Fruit fly (Drosophila melanogaster) whole organism, embryonic: ENCODE results near the gene CG43138.

ENCODE experiments used
- Atf3 ChIP-seq: fragments of 200-800 bp; sonication (Bioruptor generic); optimal IDR thresholded peaks from 3 replicates; lab custom pipeline; 2016; ENCODE audit warnings: missing biosample characterization, missing genetic modification characterization
- Awh ChIP-seq: fragments of 200-800 bp; sonication (Bioruptor generic); IDR thresholded peaks from 2 replicates; pipeline ENCODE4, ENCODE4 v1.3.6; 2022; ENCODE audit warnings: missing biosample characterization, missing genetic modification characterization
- CG1024 ChIP-seq: fragments of 200-800 bp; sonication (Bioruptor generic); IDR thresholded peaks from 2 replicates; pipeline ENCODE4 v1.3.6; 2022; ENCODE audit warnings: missing biosample characterization, missing genetic modification characterization
- CG10979 ChIP-seq: fragments of 200-800 bp; sonication (Bioruptor generic); optimal IDR thresholded peaks from 2 replicates; lab custom pipeline; 2018; ENCODE audit warnings: missing biosample characterization, mild to moderate bottlenecking, missing genetic modification characterization, moderate library complexity
- CG11504 ChIP-seq: fragments of 200-800 bp; sonication (Bioruptor generic); optimal IDR thresholded peaks from 3 replicates; lab custom pipeline; 2019; ENCODE audit warnings: missing biosample characterization, mild to moderate bottlenecking, missing genetic modification characterization, moderate library complexity
- CG12071 ChIP-seq: fragments of 200-800 bp; sonication (Bioruptor generic); optimal IDR thresholded peaks from 3 replicates; lab custom pipeline; 2018; ENCODE audit warnings: missing biosample characterization, mild to moderate bottlenecking, missing genetic modification characterization
- CG1233 ChIP-seq: fragments of 200-800 bp; sonication (Bioruptor generic); optimal IDR thresholded peaks from 4 replicates; lab custom pipeline; 2018; ENCODE audit warnings: missing biosample characterization, mild to moderate bottlenecking, missing genetic modification characterization
- CG14965 ChIP-seq: fragments of 200-800 bp; sonication (Bioruptor generic); optimal IDR thresholded peaks from 2 replicates; lab custom pipeline; 2016; ENCODE audit warnings: missing biosample characterization, missing genetic modification characterization, borderline replicate concordance
- CG17385 ChIP-seq: fragments of 200-800 bp; sonication (Bioruptor generic); optimal IDR thresholded peaks from 3 replicates; lab custom pipeline; 2018; ENCODE audit warnings: missing biosample characterization, mild to moderate bottlenecking, missing genetic modification characterization
- CG2199 ChIP-seq: fragments of 200-800 bp; sonication (Bioruptor generic); IDR thresholded peaks from 3 replicates; pipeline ENCODE4 v1.3.6; 2022; ENCODE audit warnings: missing biosample characterization, missing genetic modification characterization
- CG2678 ChIP-seq: fragments of 200-800 bp; sonication (Bioruptor generic); optimal IDR thresholded peaks from 3 replicates; lab custom pipeline; 2019; ENCODE audit warnings: missing biosample characterization, mild to moderate bottlenecking, missing genetic modification characterization, moderate library complexity
- CG3065 ChIP-seq: fragments of 200-800 bp; sonication (Bioruptor generic); optimal IDR thresholded peaks from 2 replicates; lab custom pipeline; 2016; ENCODE audit warnings: missing biosample characterization, missing genetic modification characterization
- CG31388 ChIP-seq: fragments of 200-800 bp; sonication (Bioruptor generic); optimal IDR thresholded peaks from 2 replicates; lab custom pipeline; 2016; ENCODE audit warnings: missing biosample characterization, missing genetic modification characterization
- CG4404 ChIP-seq: fragments of 200-800 bp; sonication (Bioruptor generic); IDR thresholded peaks from 2 replicates; pipeline ENCODE4 v1.3.6; 2022; ENCODE audit warnings: missing biosample characterization, missing genetic modification characterization
- CG8924 ChIP-seq: fragments of 200-800 bp; optimal IDR thresholded peaks from 3 replicates; lab custom pipeline; 2019; ENCODE audit warnings: missing biosample characterization, mild to moderate bottlenecking, missing genetic modification characterization, moderate library complexity
- CG9727 ChIP-seq: fragments of 200-800 bp; sonication (Bioruptor generic); optimal IDR thresholded peaks from 3 replicates; lab custom pipeline; 2017; ENCODE audit warnings: missing biosample characterization, mild to moderate bottlenecking, missing genetic modification characterization
- CG9797 ChIP-seq: fragments of 200-800 bp; sonication (Bioruptor generic); optimal IDR thresholded peaks from 3 replicates; lab custom pipeline; 2018; ENCODE audit warnings: missing biosample characterization, mild to moderate bottlenecking, missing genetic modification characterization
- CG9817 ChIP-seq: fragments of 200-800 bp; sonication (Bioruptor generic); optimal IDR thresholded peaks from 2 replicates; lab custom pipeline; 2018; ENCODE audit warnings: missing biosample characterization, mild to moderate bottlenecking, missing genetic modification characterization, moderate library complexity
- CrebB ChIP-seq: fragments of 200-800 bp; sonication (Bioruptor generic); optimal IDR thresholded peaks from 3 replicates; lab custom pipeline; 2018; ENCODE audit warnings: missing biosample characterization, mild to moderate bottlenecking, missing genetic modification characterization
- D19A ChIP-seq: fragments of 200-800 bp; optimal IDR thresholded peaks from 3 replicates; lab custom pipeline; 2019; ENCODE audit warnings: missing biosample characterization, mild to moderate bottlenecking, missing genetic modification characterization, moderate library complexity
- Dek ChIP-seq: fragments of 200-800 bp; sonication (Bioruptor generic); optimal IDR thresholded peaks from 3 replicates; lab custom pipeline; 2019; ENCODE audit warnings: missing biosample characterization, mild to moderate bottlenecking, missing genetic modification characterization, moderate library complexity
- HLH54F ChIP-seq: fragments of 200-800 bp; sonication (Bioruptor generic); optimal IDR thresholded peaks from 3 replicates; lab custom pipeline; 2016; ENCODE audit warnings: missing biosample characterization, missing genetic modification characterization
- MTF-1 ChIP-seq: fragments of 200-800 bp; sonication (Bioruptor generic); optimal IDR thresholded peaks from 2 replicates; lab custom pipeline; 2018; ENCODE audit warnings: missing biosample characterization, mild to moderate bottlenecking, missing genetic modification characterization, borderline replicate concordance
- Mrtf ChIP-seq: fragments of 200-800 bp; sonication (Bioruptor generic); IDR thresholded peaks from 3 replicates; pipeline ENCODE4 v1.3.6; 2022; ENCODE audit warnings: missing biosample characterization, missing genetic modification characterization
- NFAT ChIP-seq: fragments of 200-800 bp; sonication (Bioruptor generic); IDR thresholded peaks from 2 replicates; pipeline ENCODE4 v1.3.6; 2022; ENCODE audit warnings: missing biosample characterization, missing genetic modification characterization
- Oli ChIP-seq: fragments of 200-800 bp; sonication (Bioruptor generic); optimal IDR thresholded peaks from 2 replicates; lab custom pipeline; 2018; ENCODE audit warnings: missing biosample characterization, mild to moderate bottlenecking, missing genetic modification characterization, moderate library complexity
- Rfx ChIP-seq: fragments of 200-800 bp; sonication (Bioruptor generic); IDR thresholded peaks from 2 replicates; pipeline ENCODE4 v1.3.6; 2022; ENCODE audit warnings: missing biosample characterization, missing genetic modification characterization
- Sox102F ChIP-seq: fragments of 200-800 bp; sonication (Bioruptor generic); optimal IDR thresholded peaks from 2 replicates; lab custom pipeline; 2018; ENCODE audit warnings: missing biosample characterization, mild to moderate bottlenecking, missing genetic modification characterization, moderate library complexity
- abd-A ChIP-seq: fragments of 200-800 bp; sonication (Bioruptor generic); optimal IDR thresholded peaks from 3 replicates; lab custom pipeline; 2019; ENCODE audit warnings: missing biosample characterization, mild to moderate bottlenecking, missing genetic modification characterization, moderate library complexity
- al ChIP-seq: fragments of 200-800 bp; sonication (Bioruptor generic); IDR thresholded peaks from 2 replicates; pipeline ENCODE4 v1.3.6; 2022; ENCODE audit warnings: missing biosample characterization, missing genetic modification characterization
- cad ChIP-seq: fragments of >200 bp; optimal IDR thresholded peaks from 2 replicates; lab custom pipeline; 2017; ENCODE audit warnings: missing biosample characterization, missing genetic modification characterization
- cwo ChIP-seq: fragments of 200-800 bp; sonication (Bioruptor generic); optimal IDR thresholded peaks from 3 replicates; lab custom pipeline; 2017; ENCODE audit warnings: missing biosample characterization, missing genetic modification characterization, mild to moderate bottlenecking, moderate library complexity, missing genetic modification reagents
- fd102C ChIP-seq: fragments of 200-800 bp; sonication (Bioruptor generic); optimal IDR thresholded peaks from 2 replicates; lab custom pipeline; 2018; ENCODE audit warnings: missing biosample characterization, mild to moderate bottlenecking, missing genetic modification characterization, moderate library complexity
- gem ChIP-seq: fragments of 200-800 bp; sonication (Bioruptor generic); optimal IDR thresholded peaks from 2 replicates; lab custom pipeline; 2019; ENCODE audit warnings: missing biosample characterization, mild to moderate bottlenecking, missing genetic modification characterization, moderate library complexity
- gt ChIP-seq: fragments of 200-800 bp; sonication (Bioruptor generic); IDR thresholded peaks from 2 replicates; pipeline ENCODE4 v1.3.6; 2022; ENCODE audit warnings: missing biosample characterization, missing genetic modification characterization
- kah ChIP-seq: fragments of 200-800 bp; sonication (Bioruptor generic); optimal IDR thresholded peaks from 2 replicates; lab custom pipeline; 2018; ENCODE audit warnings: missing biosample characterization, mild to moderate bottlenecking, missing genetic modification characterization
- kay ChIP-seq: fragments of 200-800 bp; sonication (Bioruptor generic); optimal IDR thresholded peaks from 2 replicates; lab custom pipeline; 2016; ENCODE audit warnings: missing biosample characterization, missing genetic modification characterization
- lilli ChIP-seq: fragments of 200-800 bp; sonication (Bioruptor generic); optimal IDR thresholded peaks from 3 replicates; lab custom pipeline; 2016; ENCODE audit warnings: missing biosample characterization, missing genetic modification characterization
- luna ChIP-seq: fragments of 200-800 bp; sonication (Bioruptor generic); optimal IDR thresholded peaks from 2 replicates; lab custom pipeline; 2016; ENCODE audit warnings: missing biosample characterization, missing genetic modification characterization
- nerfin-1 ChIP-seq: fragments of 200-800 bp; sonication (Bioruptor generic); optimal IDR thresholded peaks from 3 replicates; lab custom pipeline; 2019; ENCODE audit warnings: missing biosample characterization, mild to moderate bottlenecking, missing genetic modification characterization, moderate library complexity
- odd ChIP-seq: fragments of 200-800 bp; sonication (Bioruptor generic); optimal IDR thresholded peaks from 2 replicates; lab custom pipeline; 2017; ENCODE audit warnings: missing biosample characterization, mild to moderate bottlenecking, missing genetic modification characterization
- pnt ChIP-seq: fragments of 200-800 bp; sonication (Bioruptor generic); optimal IDR thresholded peaks from 3 replicates; lab custom pipeline; 2016; ENCODE audit warnings: missing biosample characterization, missing genetic modification characterization
- pzg ChIP-seq: fragments of 200-800 bp; sonication (Bioruptor generic); optimal IDR thresholded peaks from 3 replicates; lab custom pipeline; 2018; ENCODE audit warnings: missing biosample characterization, mild to moderate bottlenecking, missing genetic modification characterization, moderate library complexity
- ranshi ChIP-seq: fragments of 200-800 bp; sonication (Bioruptor generic); IDR thresholded peaks from 2 replicates; pipeline ENCODE4 v1.3.6; 2022; ENCODE audit warnings: missing biosample characterization, missing genetic modification characterization
- salm ChIP-seq: fragments of 200-800 bp; sonication (Bioruptor generic); optimal IDR thresholded peaks from 2 replicates; lab custom pipeline; 2018; ENCODE audit warnings: missing biosample characterization, mild to moderate bottlenecking, missing genetic modification characterization
- sd ChIP-seq: fragments of 200-800 bp; sonication (Bioruptor generic); optimal IDR thresholded peaks from 3 replicates; lab custom pipeline; 2018; ENCODE audit warnings: missing biosample characterization, mild to moderate bottlenecking, missing genetic modification characterization, moderate library complexity
- sens-2 ChIP-seq: fragments of 200-800 bp; sonication (Bioruptor generic); IDR thresholded peaks from 2 replicates; pipeline ENCODE4 v1.3.6; 2022; ENCODE audit warnings: missing biosample characterization, missing genetic modification characterization
- sr ChIP-seq: fragments of 200-800 bp; sonication (Bioruptor generic); IDR thresholded peaks from 3 replicates; pipeline ENCODE4 v1.3.6; 2022; ENCODE audit warnings: missing biosample characterization, missing genetic modification characterization
- toy ChIP-seq: fragments of 200-800 bp; sonication (Bioruptor generic); IDR thresholded peaks from 2 replicates; pipeline ENCODE4 v1.3.6; 2022; ENCODE audit warnings: missing biosample characterization, missing genetic modification characterization
- unpg ChIP-seq: fragments of 200-800 bp; sonication (Bioruptor generic); optimal IDR thresholded peaks from 3 replicates; lab custom pipeline; 2018; ENCODE audit warnings: missing biosample characterization, mild to moderate bottlenecking, missing genetic modification characterization, moderate library complexity
- vnd ChIP-seq: fragments of 200-800 bp; sonication (Bioruptor generic); IDR thresholded peaks from 3 replicates; pipeline ENCODE4 v1.3.6; 2022; ENCODE audit warnings: missing biosample characterization, missing genetic modification characterization; ENCODE audit not compliant: partially characterized antibody
- zen ChIP-seq: fragments of 200-800 bp; sonication (Bioruptor generic); optimal IDR thresholded peaks from 3 replicates; lab custom pipeline; 2018; ENCODE audit warnings: missing biosample characterization, mild to moderate bottlenecking, missing genetic modification characterization, moderate library complexity

CG43138 gene

dm6 chrX:7543891-7544290 lies 15.8 kb downstream of the CG43138 start (continued):
- no peak for TF ChIP-seq sd (tag; lab: Kevin White, UChicago)
- no peak for TF ChIP-seq CG8924 (tag; lab: Kevin White, UChicago)
- no peak for TF ChIP-seq sr (GFP tag; lab: Robert Waterston, UW)
- TF ChIP-seq CG2199 (GFP tag; lab: Robert Waterston, UW) = no peak
- no peak for TF ChIP-seq al
- no peak for TF ChIP-seq D19A
- no peak for TF ChIP-seq pnt
- no peak for TF ChIP-seq HLH54F
- no peak for TF ChIP-seq cad
- TF ChIP-seq zen = peak; percentile 57
- no peak for TF ChIP-seq CG11504
- no peak for TF ChIP-seq CG9797
- no peak for TF ChIP-seq CG1233 (GFP tag; lab: Kevin White, UChicago)
- TF ChIP-seq CG2678 (tag; lab: Kevin White, UChicago) = no peak
- TF ChIP-seq unpg = no peak
- no peak for TF ChIP-seq abd-A (tag; lab: Kevin White, UChicago)
- TF ChIP-seq NFAT (GFP tag; lab: Robert Waterston, UW) = no peak
- TF ChIP-seq ranshi (GFP tag; lab: Robert Waterston, UW) = no peak
- no peak for TF ChIP-seq Dek (tag; lab: Kevin White, UChicago)
- no peak for TF ChIP-seq CG1024 (GFP tag; lab: Robert Waterston, UW)
- TF ChIP-seq CG31388 (GFP tag; lab: Kevin White, UChicago) = no peak
- no peak for TF ChIP-seq kah (GFP tag; lab: Kevin White, UChicago)
- TF ChIP-seq Rfx = no peak
- TF ChIP-seq luna (GFP tag; lab: Kevin White, UChicago) = no peak
- TF ChIP-seq gt (GFP tag; lab: Robert Waterston, UW) = no peak
- TF ChIP-seq Awh (GFP tag; lab: Robert Waterston, UW) = no peak
- no peak for TF ChIP-seq sens-2 (GFP tag; lab: Robert Waterston, UW)
- TF ChIP-seq cwo (GFP tag; lab: Kevin White, UChicago) = no peak
- peak; percentile 14 for TF ChIP-seq gem
- TF ChIP-seq CG4404 (GFP tag; lab: Robert Waterston, UW) = peak; percentile 11; the same call in 1 of the 2 replicates
- no peak for TF ChIP-seq CG14965 (GFP tag; lab: Kevin White, UChicago)
- peak; percentile 1 for TF ChIP-seq Sox102F (GFP tag; lab: Kevin White, UChicago)
- TF ChIP-seq vnd = no peak
- TF ChIP-seq CG9727 (GFP tag; lab: Kevin White, UChicago) = peak; percentile 9
- TF ChIP-seq CG10979 = peak; percentile 9
- no peak for TF ChIP-seq salm (tag; lab: Kevin White, UChicago)
- no peak for TF ChIP-seq CG12071 (GFP tag; lab: Kevin White, UChicago)
- no peak for TF ChIP-seq kay (GFP tag; lab: Kevin White, UChicago)
- no peak for TF ChIP-seq lilli
- no peak for TF ChIP-seq CG3065 (GFP tag; lab: Kevin White, UChicago)
- no peak for TF ChIP-seq nerfin-1
- no peak for TF ChIP-seq pzg
- no peak for TF ChIP-seq Atf3 (GFP tag; lab: Kevin White, UChicago)
- no peak for TF ChIP-seq fd102C (GFP tag; lab: Kevin White, UChicago)
- no peak for TF ChIP-seq toy (GFP tag; lab: Robert Waterston, UW)
- no peak for TF ChIP-seq MTF-1
- no peak for TF ChIP-seq Oli
- no peak for TF ChIP-seq Mrtf (GFP tag; lab: Robert Waterston, UW)
- no peak for TF ChIP-seq CG17385
- no peak for TF ChIP-seq CrebB (tag; lab: Kevin White, UChicago)
- no peak for TF ChIP-seq CG9817 (tag; lab: Kevin White, UChicago)
- no peak for TF ChIP-seq odd
